Fruit fly (Drosophila melanogaster): ENCODE data around the gene Edg91.

DNA sequence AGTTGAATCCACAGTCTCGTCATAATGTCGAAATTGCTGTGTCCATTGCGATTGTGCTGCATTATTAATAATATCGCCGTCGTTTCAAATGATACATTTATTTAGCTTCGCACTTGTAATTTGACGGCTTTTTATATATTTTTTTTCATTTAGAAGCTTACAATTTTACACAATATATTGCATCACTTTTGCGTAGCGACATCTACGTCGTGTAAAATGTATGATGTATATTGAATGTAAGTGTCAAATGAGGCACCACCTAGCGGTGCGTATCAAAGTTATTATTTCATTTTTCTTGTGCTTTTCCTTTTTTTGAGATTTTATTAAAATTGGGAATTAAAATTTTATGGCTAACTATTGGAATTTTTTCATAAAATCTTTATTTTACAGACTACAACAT, 5.2 kb upstream of the Edg91 start:
- TF ChIP-seq CG4496 (GFP tag; IDR thresholded peaks at IDR 0.05) (0 out of 3 replicates have a peak, but pooled peaks have one; percentile 19), EcR (GFP tag; optimal IDR thresholded peaks at IDR 0.05) (no peak), CG8301 (tag; optimal IDR thresholded peaks at IDR 0.05) (no peak), CG13204 (GFP tag; optimal IDR thresholded peaks at IDR 0.05) (no peak), CG12605 (GFP tag; IDR thresholded peaks at IDR 0.05) (no peak), CG34367 (tag; optimal IDR thresholded peaks at IDR 0.05) (no peak), Pif1A (GFP tag; optimal IDR thresholded peaks at IDR 0.05) (no peak), CG14655 (GFP tag; optimal IDR thresholded peaks at IDR 0.05) (peak; percentile 9), CG32121 (GFP tag; IDR thresholded peaks at IDR 0.05) (no peak), gl (tag; optimal IDR thresholded peaks at IDR 0.05) (no peak), Ets98B (GFP tag; IDR thresholded peaks at IDR 0.05) (no peak), CG15710 (tag; optimal IDR thresholded peaks at IDR 0.05) (no peak), D1 (tag; optimal IDR thresholded peaks at IDR 0.05) (no peak)
